Worm (Caenorhabditis elegans): ENCODE data around the gene seu-1.
"Not testable (repeated sequence)": the region's sequence is repeated elsewhere in the genome, so short reads cannot be mapped to it uniquely, and the experiment has no call there.

Gene seu-1

DNA sequence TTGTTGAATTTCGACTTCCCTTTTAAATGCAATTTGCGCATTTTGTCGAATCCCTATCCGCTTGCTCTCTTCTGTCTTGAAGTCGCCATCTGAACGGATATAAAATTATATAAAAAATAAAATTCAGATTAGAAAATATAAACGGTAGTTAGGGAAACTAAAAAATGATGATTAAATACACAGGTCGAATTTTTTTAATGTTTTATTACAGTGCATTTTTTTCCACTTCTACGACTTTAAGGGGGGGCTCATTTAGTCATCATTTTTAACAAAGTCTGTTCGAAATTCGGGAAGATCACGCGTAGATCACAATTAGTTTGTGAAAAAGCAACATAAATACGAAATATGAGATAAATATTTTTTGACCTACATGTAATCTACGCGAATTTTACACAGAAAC, 13.4 kb downstream of the seu-1 start, which contains the start of gene Y73B6BL.14:
TSS of gene Y73B6BL.14 (minus strand) at position 101 of the 400 bp plus-strand sequence.
- TF ChIP-seq B0261.1 (tag; optimal IDR thresholded peaks at IDR 0.05), result no peak
- TF ChIP-seq sea-2 (GFP tag; IDR thresholded peaks at IDR 0.05), result no peak
- TF ChIP-seq efl-1 (GFP tag; optimal IDR thresholded peaks at IDR 0.05), result peak; percentile 46
- no peak for TF ChIP-seq unc-130 (GFP tag; optimal IDR thresholded peaks at IDR 0.05)

DNA sequence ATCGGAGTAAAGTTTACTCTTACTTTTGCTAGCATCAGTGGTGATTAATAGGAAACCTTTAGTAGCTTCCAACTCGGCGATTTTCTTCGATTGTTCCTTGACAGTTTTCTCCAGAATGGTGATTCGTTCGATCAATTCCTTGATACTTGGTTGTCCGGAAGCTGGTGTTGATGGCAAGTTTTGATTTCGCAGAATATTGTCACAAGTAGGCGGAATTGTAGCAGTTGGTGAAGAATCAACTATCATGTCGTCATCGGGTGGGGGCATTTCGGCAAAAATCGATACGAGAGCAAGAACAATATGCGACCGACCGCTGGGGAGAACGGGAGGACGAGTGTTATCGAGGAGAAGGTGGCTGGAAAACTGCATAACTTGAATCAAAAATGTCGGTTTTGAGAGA, 17.8 kb downstream of the seu-1 start, which contains the start of gene Y73B6BL.289:
TSS of gene Y73B6BL.289 (plus strand) at position 301 of the 400 bp plus-strand sequence.
- TF ChIP-seq snpc-1.1 (tag; optimal IDR thresholded peaks at IDR 0.05; ENCODE audit: insufficient read depth); ztf-18 (tag; optimal IDR thresholded peaks at IDR 0.05); dpl-1 (GFP tag; optimal IDR thresholded peaks at IDR 0.05): not testable (repeated sequence)

DNA sequence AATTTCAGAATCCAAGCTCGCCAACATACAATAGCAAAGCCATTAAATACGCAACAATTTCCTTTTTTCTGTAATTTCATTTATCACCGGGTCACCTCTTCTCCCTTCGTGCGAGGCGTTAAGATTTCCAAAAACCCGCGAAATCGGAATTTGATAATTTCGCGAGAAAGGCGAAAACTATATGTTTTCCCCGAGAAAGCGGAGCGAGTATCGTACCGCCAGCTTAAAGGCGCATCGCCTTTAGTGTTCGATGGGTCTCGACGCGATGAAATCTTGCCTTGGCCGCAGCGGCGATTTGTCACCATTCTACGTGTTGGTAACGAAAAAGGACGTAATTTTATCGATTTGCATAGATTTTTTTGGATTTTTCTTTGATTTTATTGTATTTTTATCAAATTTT, 18.4 kb downstream of the seu-1 start:
- not testable (repeated sequence) for TF ChIP-seq snpc-4 (GFP tag; optimal IDR thresholded peaks at IDR 0.05)
- TF ChIP-seq snpc-4 (tag; optimal IDR thresholded peaks at IDR 0.05) (peak in 1 of 4 experiments; percentile 61), xnd-1 (tag; optimal IDR thresholded peaks at IDR 0.05) (peak; percentile 62), madf-8 (GFP tag; conservative IDR thresholded peaks at IDR 0.05) (0 out of 2 replicates have a peak, but pooled peaks have one; percentile 28), lsl-1 (GFP tag; optimal IDR thresholded peaks at IDR 0.05) (peak; percentile 69), madf-6 (GFP tag; IDR thresholded peaks at IDR 0.05) (peak; percentile 67), F33H1.4 (GFP tag; IDR thresholded peaks at IDR 0.05) (peak; percentile 80)

DNA sequence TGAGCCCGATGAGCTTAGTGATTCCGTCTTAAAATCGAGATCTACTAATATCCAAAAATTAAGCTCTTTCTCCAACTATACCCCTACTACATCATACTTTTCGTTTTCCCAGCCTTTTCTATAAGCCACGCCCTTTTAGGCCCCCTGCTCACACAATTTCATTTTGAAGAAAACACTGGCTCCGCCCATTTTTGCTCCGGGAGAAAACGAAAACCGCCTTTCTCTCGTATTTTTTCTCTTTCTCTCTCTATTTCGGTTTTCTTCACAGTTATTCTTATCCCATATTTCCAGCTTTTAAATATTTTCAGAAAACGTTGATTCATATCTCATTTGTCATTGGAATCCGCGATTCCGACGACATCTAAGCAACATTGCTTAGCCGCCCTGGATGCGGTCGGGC, 32.2 kb downstream of the seu-1 start, which contains the start of gene Y73B6BL.47:
TSS of gene Y73B6BL.47 (plus strand) at position 301 of the 400 bp plus-strand sequence.
- TF ChIP-seq chd-7 (tag; optimal IDR thresholded peaks at IDR 0.05), result no peak

DNA sequence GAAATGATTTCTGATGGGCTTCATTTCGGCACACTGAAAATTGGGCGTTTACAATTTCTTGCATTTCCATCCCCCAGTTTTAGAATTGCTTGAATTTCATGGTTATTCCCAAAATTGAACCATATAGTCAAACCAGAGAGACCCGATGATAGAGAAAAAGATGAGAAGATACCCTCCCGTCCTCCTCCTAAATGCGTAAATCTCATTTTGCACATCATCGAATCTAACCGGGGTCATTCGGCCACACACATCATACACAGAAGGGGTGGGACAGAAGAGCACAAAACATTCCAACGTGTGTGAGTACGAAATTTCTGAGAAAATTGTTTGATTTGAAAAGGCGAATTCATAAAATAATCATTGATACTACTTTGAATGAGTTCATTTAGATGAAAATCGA, 34.2 kb downstream of the seu-1 start:
- no peak for TF ChIP-seq F57C9.4 (tag; optimal IDR thresholded peaks at IDR 0.05)
- no peak for TF ChIP-seq F37B4.10 (GFP tag; IDR thresholded peaks at IDR 0.05)
- no peak for TF ChIP-seq Y53G8AR.9 (GFP tag; conservative IDR thresholded peaks at IDR 0.05)

DNA sequence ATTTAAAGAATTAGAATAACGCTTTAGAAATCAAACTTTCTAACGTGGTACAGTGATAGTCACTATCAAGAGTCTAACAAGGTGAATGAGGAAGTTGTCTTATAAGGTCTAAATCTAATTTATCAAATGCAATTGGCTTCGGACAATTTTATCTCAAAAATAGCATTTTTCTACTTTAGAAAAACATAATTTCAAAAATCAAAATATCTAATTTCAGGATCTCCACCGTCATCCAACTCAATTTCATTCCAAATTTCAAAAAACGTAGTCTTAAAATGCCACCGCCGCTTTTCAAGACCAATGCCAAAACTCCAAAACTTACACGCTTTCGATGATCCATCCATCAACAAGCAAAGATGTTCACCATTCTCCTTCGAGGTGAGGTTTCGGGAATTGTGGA, 35.6 kb downstream of the seu-1 start, which contains the start of gene Y73B6BL.270:
TSS of gene Y73B6BL.270 (plus strand) at position 301 of the 400 bp plus-strand sequence.
- TF ChIP-seq akir-1 (GFP tag; optimal IDR thresholded peaks at IDR 0.05) (no peak), F23B12.7 (tag; optimal IDR thresholded peaks at IDR 0.05; ENCODE audit: insufficient read depth) (no peak), bed-2 (GFP tag; IDR thresholded peaks at IDR 0.05) (no peak), egl-44 (GFP tag; IDR thresholded peaks at IDR 0.05) (no peak), ceh-100 (GFP tag; IDR thresholded peaks at IDR 0.05) (no peak), Y53G8AR.9 (GFP tag; conservative IDR thresholded peaks at IDR 0.05) (no peak), let-607 (tag; optimal IDR thresholded peaks at IDR 0.05) (no peak), C17E4.6 (GFP tag; IDR thresholded peaks at IDR 0.05) (no peak), mxl-1 (tag; optimal IDR thresholded peaks at IDR 0.05) (no peak), nhr-80 (tag; optimal IDR thresholded peaks at IDR 0.05) (no peak), lag-1 (GFP tag; IDR thresholded peaks at IDR 0.05) (no peak), hmg-1.2 (GFP tag; IDR thresholded peaks at IDR 0.05) (no peak), ztf-18 (tag; optimal IDR thresholded peaks at IDR 0.05) (no peak), nhr-179 (tag; optimal IDR thresholded peaks at IDR 0.05) (no peak), F55B11.4 (tag; optimal IDR thresholded peaks at IDR 0.05; ENCODE audit: borderline replicate concordance, insufficient read depth) (no peak), T26A5.8 (tag; optimal IDR thresholded peaks at IDR 0.05) (no peak)
